Fruit fly (Drosophila melanogaster) whole organism, pupa: Measurements from ENCODE around the gene CG34292.

ENCODE experiments used
- CG10348 ChIP-seq: fragments of 200-800 bp; sonication (Bioruptor generic); IDR thresholded peaks from 2 replicates; pipeline ENCODE4 v1.3.6; 2022; ENCODE audit warnings: missing biosample characterization, missing genetic modification characterization
- CG12605 ChIP-seq: fragments of 200-800 bp; sonication (Bioruptor generic); IDR thresholded peaks from 2 replicates; pipeline ENCODE4 v1.3.6; 2022; ENCODE audit warnings: missing biosample characterization, missing genetic modification characterization
- CG13204 ChIP-seq: fragments of 200-800 bp; sonication (Bioruptor generic); optimal IDR thresholded peaks from 2 replicates; lab custom pipeline; 2018; ENCODE audit warnings: missing biosample characterization, mild to moderate bottlenecking, missing genetic modification characterization, moderate library complexity
- CG14655 ChIP-seq: fragments of 200-800 bp; sonication (Bioruptor generic); optimal IDR thresholded peaks from 3 replicates; lab custom pipeline; 2017; ENCODE audit warnings: mild to moderate bottlenecking, missing biosample characterization, missing genetic modification reagents, missing genetic modification characterization
- CG15710 ChIP-seq: fragments of 200-800 bp; sonication (Bioruptor generic); optimal IDR thresholded peaks from 2 replicates; lab custom pipeline; 2018; ENCODE audit warnings: missing biosample characterization, mild to moderate bottlenecking, missing genetic modification characterization, moderate library complexity
- CG17806 ChIP-seq: fragments of 200-800 bp; sonication (Bioruptor generic); optimal IDR thresholded peaks from 2 replicates; lab custom pipeline; 2018; ENCODE audit warnings: missing biosample characterization, mild to moderate bottlenecking, missing genetic modification characterization, moderate library complexity
- CG32121 ChIP-seq: fragments of 200-800 bp; sonication (Bioruptor generic); IDR thresholded peaks from 2 replicates; pipeline ENCODE4 v1.3.6; 2022; ENCODE audit warnings: missing biosample characterization, missing genetic modification characterization
- CG34367 ChIP-seq: fragments of 200-800 bp; sonication (Bioruptor generic); optimal IDR thresholded peaks from 2 replicates; lab custom pipeline; 2018; ENCODE audit warnings: missing biosample characterization, mild to moderate bottlenecking, missing genetic modification characterization
- CG4496 ChIP-seq: fragments of 200-800 bp; sonication (Bioruptor generic); IDR thresholded peaks from 3 replicates; pipeline ENCODE4 v1.3.6; 2022; ENCODE audit warnings: missing biosample characterization, missing genetic modification characterization
- CG8159 ChIP-seq: fragments of 200-800 bp; sonication (Bioruptor generic); optimal IDR thresholded peaks from 3 replicates; lab custom pipeline; 2018; ENCODE audit warnings: missing biosample characterization, mild to moderate bottlenecking, missing genetic modification characterization, moderate library complexity
- CG9948 ChIP-seq: fragments of 200-800 bp; sonication (Bioruptor generic); optimal IDR thresholded peaks from 2 replicates; lab custom pipeline; 2018; ENCODE audit warnings: missing biosample characterization, mild to moderate bottlenecking, missing genetic modification characterization, moderate library complexity
- D1 ChIP-seq: fragments of 200-800 bp; sonication (Bioruptor generic); optimal IDR thresholded peaks from 2 replicates; lab custom pipeline; 2018; ENCODE audit warnings: missing biosample characterization, mild to moderate bottlenecking, missing genetic modification characterization, moderate library complexity
- Ets98B ChIP-seq: fragments of 200-800 bp; sonication (Bioruptor generic); IDR thresholded peaks from 2 replicates; pipeline ENCODE4 v1.3.6; 2022; ENCODE audit warnings: missing biosample characterization, missing genetic modification characterization
- fd96Ca ChIP-seq: fragments of 200-800 bp; sonication (Bioruptor generic); IDR thresholded peaks from 3 replicates; pipeline ENCODE4 v1.3.6; 2022; ENCODE audit warnings: missing biosample characterization, missing genetic modification characterization

DNA sequence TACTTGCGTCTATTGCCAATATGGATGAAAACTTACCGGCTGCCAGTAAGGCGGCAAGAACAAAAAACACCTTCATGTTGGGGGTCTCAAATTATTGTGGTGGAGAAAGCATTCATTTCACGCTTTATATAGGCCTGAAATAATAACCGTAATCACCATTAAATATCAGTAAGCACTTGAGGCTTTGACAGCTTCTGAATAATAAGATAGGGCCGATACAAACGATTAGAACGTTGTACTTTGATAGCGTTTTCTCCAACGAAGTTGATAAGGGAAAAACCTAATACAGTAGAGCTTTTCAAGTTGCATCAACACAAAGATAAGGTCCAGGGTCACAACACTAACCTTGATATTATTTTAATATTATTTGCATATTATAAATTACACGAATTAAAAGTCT, 40.7 kb upstream of the CG34292 start, which contains the start of gene CG6283:
- TF ChIP-seq CG34367 (tag; lab: Kevin White, UChicago) (no peak), CG17806 (tag; lab: Kevin White, UChicago) (no peak), Ets98B (GFP tag; lab: Robert Waterston, UW) (no peak), CG8159 (tag; lab: Kevin White, UChicago) (no peak), CG15710 (tag; lab: Kevin White, UChicago) (no peak), fd96Ca (GFP tag; lab: Robert Waterston, UW) (no peak), D1 (no peak), CG9948 (no peak), CG13204 (GFP tag; lab: Kevin White, UChicago) (no peak), CG32121 (GFP tag; lab: Robert Waterston, UW) (no peak), CG14655 (GFP tag; lab: Kevin White, UChicago) (no peak), CG10348 (GFP tag; lab: Robert Waterston, UW) (no peak), CG12605 (no peak), CG4496 (GFP tag; lab: Robert Waterston, UW) (no peak)
